Fruit fly (Drosophila melanogaster): ENCODE results near the gene eIF3l.

DNA sequence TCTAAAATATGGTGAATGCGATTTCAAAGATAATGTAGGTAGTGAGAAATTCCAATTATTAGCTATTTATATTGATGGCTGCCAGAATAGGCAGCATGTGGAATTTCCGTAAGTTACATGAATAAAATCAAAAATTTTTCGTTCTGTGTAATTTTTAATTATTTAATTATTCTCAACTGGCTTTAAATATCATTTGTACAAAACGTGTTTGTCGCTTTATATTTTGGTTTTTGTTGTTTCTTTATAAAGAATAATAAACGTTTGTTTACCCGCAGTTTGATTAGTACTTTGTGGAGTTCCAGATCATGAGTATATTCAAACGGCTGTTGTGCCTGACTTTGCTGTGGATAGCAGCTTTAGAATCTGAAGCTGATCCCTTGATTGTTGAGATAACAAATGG lies 44.5 kb upstream of the eIF3l start, which contains the start of gene Est-P:
- no peak for TF ChIP-seq woc (GFP tag; optimal IDR thresholded peaks at IDR 0.05)
- no peak for TF ChIP-seq Hr83 (GFP tag; optimal IDR thresholded peaks at IDR 0.05; ENCODE audit: poor library complexity, severe bottlenecking)
- no peak for TF ChIP-seq h (GFP tag; optimal IDR thresholded peaks at IDR 0.05)
- no peak for TF ChIP-seq HLH106 (tag; optimal IDR thresholded peaks at IDR 0.05)
